Worm (Caenorhabditis elegans): Measurements from ENCODE around the gene F15H10.8.

The F15H10.8 gene

ce11 chrV:10355773-10356335 is 46.9 kb downstream of the F15H10.8 start, which contains the start of gene sluh-7 (continued):
- TF ChIP-seq aptf-2 (GFP tag; conservative IDR thresholded peaks at IDR 0.05): peak; percentile 29; the same call in 1 of the 2 replicates
- peak; percentile 47 for TF ChIP-seq madf-10 (tag; optimal IDR thresholded peaks at IDR 0.05)
- TF ChIP-seq F33H1.4 (GFP tag; IDR thresholded peaks at IDR 0.05): peak; percentile 65
- peak; percentile 65; the same call in 1 of the 2 replicates for TF ChIP-seq ztf-28 (GFP tag; IDR thresholded peaks at IDR 0.05)
- TF ChIP-seq Y95B8A.8 (GFP tag; IDR thresholded peaks at IDR 0.05): no peak
- no peak for TF ChIP-seq F23B12.7 (tag; optimal IDR thresholded peaks at IDR 0.05; ENCODE audit: insufficient read depth)
- TF ChIP-seq K12H6.12 (tag; optimal IDR thresholded peaks at IDR 0.05): peak; percentile 35
- peak; percentile 37; the same call in 1 of the 2 replicates for TF ChIP-seq hmg-1.2 (GFP tag; IDR thresholded peaks at IDR 0.05)
- no peak for TF ChIP-seq hlh-12 (tag; optimal IDR thresholded peaks at IDR 0.05)

- TF ChIP-seq rcor-1 (GFP tag; IDR thresholded peaks at IDR 0.05) (0 out of 2 replicates have a peak, but pooled peaks have one; percentile 15), B0035.1 (tag; optimal IDR thresholded peaks at IDR 0.05) (no peak), lag-1 (GFP tag; IDR thresholded peaks at IDR 0.05) (no peak), nhr-80 (tag; optimal IDR thresholded peaks at IDR 0.05) (peak; percentile 16), nfya-2 (GFP tag; IDR thresholded peaks at IDR 0.05) (no peak), somi-1 (GFP tag; optimal IDR thresholded peaks at IDR 0.05) (no peak), unc-62 (GFP tag; optimal IDR thresholded peaks at IDR 0.05) (no peak), B0336.3 (GFP tag; IDR thresholded peaks at IDR 0.05) (no peak), egl-44 (GFP tag; IDR thresholded peaks at IDR 0.05) (no peak), C17E4.6 (GFP tag; IDR thresholded peaks at IDR 0.05) (no peak), mcd-1 (GFP tag; IDR thresholded peaks at IDR 0.05) (peak; percentile 78), hmg-1.2 (GFP tag; IDR thresholded peaks at IDR 0.05) (0 out of 2 replicates have a peak, but pooled peaks have one; percentile 10), attf-5 (GFP tag; optimal IDR thresholded peaks at IDR 0.05) (peak; percentile 63), hsf-1 (GFP tag; IDR thresholded peaks at IDR 0.05) (no peak), ceh-40 (GFP tag; IDR thresholded peaks at IDR 0.05) (no peak), aptf-3 (GFP tag; IDR thresholded peaks at IDR 0.05) (no peak), die-1 (tag; optimal IDR thresholded peaks at IDR 0.05) (no peak), F52B5.7 (tag; optimal IDR thresholded peaks at IDR 0.05) (no peak), madf-10 (tag; optimal IDR thresholded peaks at IDR 0.05) (peak; percentile 29), ztf-22 (GFP tag; optimal IDR thresholded peaks at IDR 0.05) (no peak), cebp-1 (GFP tag; IDR thresholded peaks at IDR 0.05) (no peak), cebp-1 (tag; optimal IDR thresholded peaks at IDR 0.05) (peak; percentile 53), ccch-3 (GFP tag; optimal IDR thresholded peaks at IDR 0.05) (no peak), F39B2.1 (GFP tag; IDR thresholded peaks at IDR 0.05) (no peak), pbrm-1 (GFP tag; IDR thresholded peaks at IDR 0.05) (peak; percentile 39; the same call in 1 of the 2 replicates), rec-8 (tag; optimal IDR thresholded peaks at IDR 0.05) (no peak), lin-40 (tag; optimal IDR thresholded peaks at IDR 0.05) (peak; percentile 71), nfya-1 (tag; optimal IDR thresholded peaks at IDR 0.05; ENCODE audit: borderline replicate concordance, insufficient read depth) (no peak), F33H1.4 (GFP tag; IDR thresholded peaks at IDR 0.05) (peak; percentile 95), attf-3 (GFP tag; conservative IDR thresholded peaks at IDR 0.05) (peak; percentile 32; the same call in 1 of the 2 replicates), repo-1 (tag; optimal IDR thresholded peaks at IDR 0.05) (no peak), snpc-4 (GFP tag; optimal IDR thresholded peaks at IDR 0.05) (peak; percentile 17), snpc-4 (tag; optimal IDR thresholded peaks at IDR 0.05) (peak in 3 of 4 experiments; percentile 41 to 50 (median 48)), nhr-27 (tag; optimal IDR thresholded peaks at IDR 0.05) (no peak), lsl-1 (GFP tag; optimal IDR thresholded peaks at IDR 0.05) (peak; percentile 53), sdz-38 (tag; optimal IDR thresholded peaks at IDR 0.05) (no peak), F23B12.7 (tag; optimal IDR thresholded peaks at IDR 0.05; ENCODE audit: insufficient read depth) (no peak), F57C9.4 (tag; optimal IDR thresholded peaks at IDR 0.05) (no peak), ztf-6 (GFP tag; IDR thresholded peaks at IDR 0.05) (no peak), fkh-3 (tag; optimal IDR thresholded peaks at IDR 0.05) (no peak), lin-26 (GFP tag; IDR thresholded peaks at IDR 0.05) (no peak)
Observed at ce11 chrV:10352928-10353427, 49.7 kb downstream of the F15H10.8 start, which contains the start of gene nol-56. nol-56 (minus strand) TSS chrV:10352978.

Data from whole organism, young adult.